Worm (Caenorhabditis elegans) whole organism, L1 larva: ENCODE data around the gene F36A4.3.

Experiments used
- aha-1 ChIP-seq: fragments of 150-350 bp; optimal IDR thresholded peaks from 2 replicates; lab custom pipeline; 2014; ENCODE audit warnings: missing biosample characterization, missing genetic modification characterization
- alr-1 ChIP-seq: fragments of 200-800 bp; sonication (Bioruptor generic); optimal IDR thresholded peaks from 2 replicates; lab custom pipeline; 2018; ENCODE audit warnings: borderline replicate concordance, mild to moderate bottlenecking, missing genetic modification characterization, missing compliant biosample characterization
- elt-2 ChIP-seq: sonication (generic microtip); optimal IDR thresholded peaks from 2 replicates; lab custom pipeline; 2016; ENCODE audit warnings: missing genetic modification characterization, mild to moderate bottlenecking, inconsistent platforms, missing compliant biosample characterization, missing genetic modification reagents
- elt-3 ChIP-seq, 6 experiments: fragments of 150-350 bp in 1 of 6; sonication (generic microtip); optimal IDR thresholded peaks; 2 replicates each; lab custom pipeline; 2017 to 2018; ENCODE audit warnings: missing biosample characterization in 6 of 6, missing genetic modification characterization in 6 of 6, inconsistent platforms in 1 of 6
- fkh-4 ChIP-seq: sonication (generic microtip); optimal IDR thresholded peaks from 2 replicates; lab custom pipeline; 2016; ENCODE audit warnings: missing compliant biosample characterization, missing genetic modification characterization, borderline replicate concordance
- mep-1 ChIP-seq: fragments of 150-350 bp; optimal IDR thresholded peaks from 2 replicates; lab custom pipeline; 2014; ENCODE audit warnings: missing biosample characterization, missing genetic modification characterization
- nhr-11 ChIP-seq: fragments of 150-350 bp; optimal IDR thresholded peaks from 2 replicates; lab custom pipeline; 2014; ENCODE audit warnings: missing biosample characterization, missing genetic modification characterization
- nhr-237 ChIP-seq: fragments of 150-350 bp; optimal IDR thresholded peaks from 2 replicates; lab custom pipeline; 2014; ENCODE audit warnings: missing biosample characterization, missing genetic modification characterization
- nhr-28 ChIP-seq: fragments of 150-350 bp; optimal IDR thresholded peaks from 2 replicates; lab custom pipeline; 2014; ENCODE audit warnings: missing biosample characterization, missing genetic modification characterization
- pqm-1 ChIP-seq: sonication (generic microtip); optimal IDR thresholded peaks from 3 replicates; lab custom pipeline; 2017; ENCODE audit warnings: missing biosample characterization, missing genetic modification characterization
- snu-23 ChIP-seq: sonication (generic microtip); optimal IDR thresholded peaks from 2 replicates; lab custom pipeline; 2016; ENCODE audit warnings: missing genetic modification characterization, missing compliant biosample characterization
- unc-98 ChIP-seq: fragments of 200-800 bp; sonication (Bioruptor generic); IDR thresholded peaks from 2 replicates; pipeline ENCODE4 v1.3.6; 2022; ENCODE audit warnings: missing genetic modification characterization, missing compliant biosample characterization
- zag-1 ChIP-seq: fragments of 150-350 bp; optimal IDR thresholded peaks from 2 replicates; lab custom pipeline; 2014; ENCODE audit warnings: missing biosample characterization, missing genetic modification characterization
- ztf-11 ChIP-seq, 2 experiments: sonication (generic microtip); optimal IDR thresholded peaks; 2 replicates each; lab custom pipeline; 2016 to 2017; ENCODE audit warnings: missing genetic modification characterization in 2 of 2, missing biosample characterization in 1 of 2, missing compliant biosample characterization in 1 of 2

- TF ChIP-seq nhr-11 (tag; lab: Kevin White, UChicago) (no peak), nhr-237 (no peak), unc-98 (GFP tag; lab: Robert Waterston, UW) (no peak), nhr-28 (tag; lab: Kevin White, UChicago) (no peak), mep-1 (tag; lab: Kevin White, UChicago) (no peak), pqm-1 (no peak), snu-23 (GFP tag; lab: Kevin White, UChicago) (no peak), elt-3 (tag; optimal IDR thresholded peaks at IDR 0.05; lab: Kevin White, UChicago) (no peak), fkh-4 (tag; lab: Kevin White, UChicago) (no peak), alr-1 (tag; lab: Kevin White, UChicago) (no peak), zag-1 (tag; lab: Kevin White, UChicago) (no peak), aha-1 (tag; lab: Kevin White, UChicago) (no peak), elt-2 (no peak), ztf-11 (tag; optimal IDR thresholded peaks at IDR 0.05; lab: Kevin White, UChicago) (no peak)
Measured at ce11 chrIV:4264649-4265048, 4.8 kb upstream of the F36A4.3 start.
